Fruit fly (Drosophila melanogaster) whole organism, embryonic: ENCODE results near the gene CG2247.

Source experiments
- Asciz ChIP-seq: fragments of 200-800 bp; sonication (Bioruptor generic); optimal IDR thresholded peaks from 2 replicates; lab custom pipeline; 2017; ENCODE audit warnings: missing biosample characterization, mild to moderate bottlenecking, missing genetic modification characterization, missing genetic modification reagents
- Atf6 ChIP-seq: fragments of 200-800 bp; sonication (Bioruptor generic); IDR thresholded peaks from 2 replicates; pipeline ENCODE4 v1.3.6; 2022; ENCODE audit warnings: missing biosample characterization, missing genetic modification characterization
- CG10267 ChIP-seq: fragments of 200-800 bp; sonication (Bioruptor generic); optimal IDR thresholded peaks from 2 replicates; lab custom pipeline; 2018; ENCODE audit warnings: missing biosample characterization, mild to moderate bottlenecking, missing genetic modification characterization, moderate library complexity
- CG11504 ChIP-seq: fragments of 200-800 bp; sonication (Bioruptor generic); optimal IDR thresholded peaks from 3 replicates; lab custom pipeline; 2019; ENCODE audit warnings: missing biosample characterization, mild to moderate bottlenecking, missing genetic modification characterization, moderate library complexity
- CG12219 ChIP-seq: fragments of 200-800 bp; sonication (Bioruptor generic); optimal IDR thresholded peaks from 3 replicates; lab custom pipeline; 2018; ENCODE audit warnings: missing biosample characterization, mild to moderate bottlenecking, missing genetic modification characterization
- CG14014 ChIP-seq: fragments of 200-800 bp; sonication (Bioruptor generic); IDR thresholded peaks from 2 replicates; pipeline ENCODE4 v1.3.6; 2022; ENCODE audit warnings: missing biosample characterization, missing genetic modification characterization
- CG15011 ChIP-seq: fragments of 200-800 bp; sonication (Bioruptor generic); optimal IDR thresholded peaks from 3 replicates; lab custom pipeline; 2018; ENCODE audit warnings: missing biosample characterization, mild to moderate bottlenecking, missing genetic modification characterization
- CG16815 ChIP-seq: fragments of 200-800 bp; sonication (Bioruptor generic); optimal IDR thresholded peaks from 3 replicates; lab custom pipeline; 2017; ENCODE audit warnings: missing biosample characterization, mild to moderate bottlenecking, missing genetic modification characterization
- CG33213 ChIP-seq: fragments of 200-800 bp; sonication (Bioruptor generic); optimal IDR thresholded peaks from 3 replicates; lab custom pipeline; 2016; ENCODE audit warnings: missing biosample characterization, missing genetic modification characterization
- CG4617 ChIP-seq: fragments of 200-800 bp; sonication (Bioruptor generic); optimal IDR thresholded peaks from 3 replicates; lab custom pipeline; 2016; ENCODE audit warnings: missing biosample characterization, missing genetic modification characterization, borderline replicate concordance
- CG6683 ChIP-seq: fragments of 200-800 bp; sonication (Bioruptor generic); optimal IDR thresholded peaks from 2 replicates; lab custom pipeline; 2017; ENCODE audit warnings: missing biosample characterization, mild to moderate bottlenecking, missing genetic modification characterization, missing genetic modification reagents
- CG7372 ChIP-seq: fragments of 200-800 bp; sonication (Bioruptor generic); IDR thresholded peaks from 2 replicates; pipeline ENCODE4 v1.3.6; 2022; ENCODE audit warnings: missing biosample characterization, missing genetic modification characterization
- CG8478 ChIP-seq: fragments of >200 bp; optimal IDR thresholded peaks from 2 replicates; lab custom pipeline; 2018
- CrebB ChIP-seq: fragments of 200-800 bp; sonication (Bioruptor generic); optimal IDR thresholded peaks from 3 replicates; lab custom pipeline; 2018; ENCODE audit warnings: missing biosample characterization, mild to moderate bottlenecking, missing genetic modification characterization
- Dfd ChIP-seq, 2 experiments: fragments of >200 bp; optimal IDR thresholded peaks; 2 replicates each; lab custom pipeline; 2017; ENCODE audit warnings: missing biosample characterization in 2 of 2, missing genetic modification characterization in 2 of 2
- E2f1 ChIP-seq: fragments of 200-800 bp; sonication (Bioruptor generic); IDR thresholded peaks from 2 replicates; pipeline ENCODE4 v1.3.6; 2022; ENCODE audit warnings: missing biosample characterization, missing genetic modification characterization
- E2f2 ChIP-seq: fragments of 200-800 bp; sonication (Bioruptor generic); IDR thresholded peaks from 2 replicates; pipeline ENCODE4 v1.3.6; 2022; ENCODE audit warnings: missing biosample characterization, missing genetic modification characterization
- Fer3 ChIP-seq: fragments of 200-800 bp; sonication (Bioruptor generic); optimal IDR thresholded peaks from 2 replicates; lab custom pipeline; 2018; ENCODE audit warnings: missing biosample characterization, mild to moderate bottlenecking, missing genetic modification characterization, moderate library complexity
- HHEX ChIP-seq: fragments of 200-800 bp; sonication (Bioruptor generic); optimal IDR thresholded peaks from 3 replicates; lab custom pipeline; 2017; ENCODE audit warnings: missing biosample characterization, mild to moderate bottlenecking, missing genetic modification characterization, missing genetic modification reagents
- Hand ChIP-seq: fragments of 200-800 bp; sonication (Bioruptor generic); optimal IDR thresholded peaks from 2 replicates; lab custom pipeline; 2017; ENCODE audit warnings: mild to moderate bottlenecking, missing biosample characterization, missing genetic modification reagents, missing genetic modification characterization
- Hr3 ChIP-seq: fragments of 200-800 bp; sonication (Bioruptor generic); optimal IDR thresholded peaks from 3 replicates; lab custom pipeline; 2016; ENCODE audit warnings: missing biosample characterization, missing genetic modification characterization
- Hr51 ChIP-seq, 2 experiments: fragments of 200-800 bp; sonication (Bioruptor generic); optimal IDR thresholded peaks; 2 replicates in 1 of 2; 3 replicates in 1 of 2; lab custom pipeline; 2016 to 2018; ENCODE audit warnings: missing biosample characterization in 2 of 2, missing genetic modification characterization in 2 of 2, mild to moderate bottlenecking in 1 of 2, moderate library complexity in 1 of 2
- Hr78 ChIP-seq, 2 experiments: fragments of 200-800 bp in 1 of 2; fragments of >200 bp in 1 of 2; sonication (Bioruptor generic) in 1 of 2; optimal IDR thresholded peaks; 2 replicates each; lab custom pipeline; 2017 to 2019; ENCODE audit warnings: missing biosample characterization in 2 of 2, missing genetic modification characterization in 2 of 2, mild to moderate bottlenecking in 1 of 2, moderate library complexity in 1 of 2
- Max ChIP-seq: fragments of 200-800 bp; sonication (Bioruptor generic); optimal IDR thresholded peaks from 2 replicates; lab custom pipeline; 2016; ENCODE audit warnings: missing biosample characterization, mild to moderate bottlenecking, missing genetic modification characterization
- Mes4 ChIP-seq: fragments of 200-800 bp; sonication (Bioruptor generic); optimal IDR thresholded peaks from 2 replicates; lab custom pipeline; 2016; ENCODE audit warnings: missing biosample characterization, missing genetic modification characterization
- NC2β ChIP-seq: fragments of 200-800 bp; sonication (Bioruptor generic); optimal IDR thresholded peaks from 2 replicates; lab custom pipeline; 2016; ENCODE audit warnings: missing biosample characterization, missing genetic modification characterization
- Nf-YB ChIP-seq: fragments of 200-800 bp; sonication (Bioruptor generic); optimal IDR thresholded peaks from 3 replicates; lab custom pipeline; 2019; ENCODE audit warnings: missing biosample characterization, mild to moderate bottlenecking, missing genetic modification characterization, moderate library complexity
- Side ChIP-seq: fragments of 200-800 bp; sonication (Bioruptor generic); optimal IDR thresholded peaks from 2 replicates; lab custom pipeline; 2016; ENCODE audit warnings: missing biosample characterization, missing genetic modification characterization
- Sin3A ChIP-seq: fragments of >200 bp; optimal IDR thresholded peaks from 2 replicates; lab custom pipeline; 2018
- Spps ChIP-seq: fragments of 200-800 bp; sonication (Bioruptor generic); optimal IDR thresholded peaks from 2 replicates; lab custom pipeline; 2018; ENCODE audit warnings: missing biosample characterization, mild to moderate bottlenecking, missing genetic modification characterization
- Sry-δ ChIP-seq: fragments of 200-800 bp; sonication (Bioruptor generic); optimal IDR thresholded peaks from 2 replicates; lab custom pipeline; 2016; ENCODE audit warnings: missing biosample characterization, missing genetic modification characterization
- aop ChIP-seq: fragments of 200-800 bp; sonication (Bioruptor generic); IDR thresholded peaks from 2 replicates; pipeline ENCODE4 v1.3.6; 2022; ENCODE audit warnings: missing biosample characterization, missing genetic modification characterization
- ap ChIP-seq: fragments of 200-800 bp; sonication (Bioruptor generic); IDR thresholded peaks from 2 replicates; pipeline ENCODE4 v1.3.6; 2022; ENCODE audit warnings: missing biosample characterization, missing genetic modification characterization
- ara ChIP-seq: fragments of 200-800 bp; sonication (Bioruptor generic); IDR thresholded peaks from 2 replicates; pipeline ENCODE4 v1.3.6; 2022; ENCODE audit warnings: missing biosample characterization, missing genetic modification characterization
- chm ChIP-seq: fragments of 200-800 bp; sonication (Bioruptor generic); IDR thresholded peaks from 2 replicates; pipeline ENCODE4 v1.3.6; 2022; ENCODE audit warnings: missing biosample characterization, missing genetic modification characterization
- crc ChIP-seq: fragments of 200-800 bp; sonication (Bioruptor generic); optimal IDR thresholded peaks from 2 replicates; lab custom pipeline; 2016; ENCODE audit warnings: missing biosample characterization, missing genetic modification characterization
- eve ChIP-seq, 2 experiments: fragments of >200 bp; optimal IDR thresholded peaks; 2 replicates each; lab custom pipeline; 2017; ENCODE audit warnings: missing biosample characterization in 2 of 2, missing genetic modification characterization in 2 of 2
- fru ChIP-seq: fragments of >200 bp; optimal IDR thresholded peaks from 2 replicates; lab custom pipeline; 2017
- gsb ChIP-seq: fragments of 200-800 bp; sonication (Bioruptor generic); IDR thresholded peaks from 2 replicates; pipeline ENCODE4 v1.3.6; 2022; ENCODE audit warnings: missing biosample characterization, missing genetic modification characterization
- maf-S ChIP-seq: fragments of 200-800 bp; sonication (Bioruptor generic); optimal IDR thresholded peaks from 2 replicates; lab custom pipeline; 2016; ENCODE audit warnings: missing biosample characterization, missing genetic modification characterization
- mam ChIP-seq: fragments of 200-800 bp; sonication (Bioruptor generic); optimal IDR thresholded peaks from 3 replicates; lab custom pipeline; 2016; ENCODE audit warnings: missing biosample characterization, missing genetic modification characterization
- mirr ChIP-seq: fragments of 200-800 bp; sonication (Bioruptor generic); optimal IDR thresholded peaks from 3 replicates; lab custom pipeline; 2018; ENCODE audit warnings: missing biosample characterization, mild to moderate bottlenecking, missing genetic modification characterization
- pros ChIP-seq: fragments of 200-800 bp; sonication (Bioruptor generic); optimal IDR thresholded peaks from 3 replicates; lab custom pipeline; 2019; ENCODE audit warnings: missing biosample characterization, mild to moderate bottlenecking, missing genetic modification characterization, moderate library complexity
- rib ChIP-seq: fragments of 200-800 bp; sonication (Bioruptor generic); IDR thresholded peaks from 2 replicates; pipeline ENCODE4 v1.3.6; 2022; ENCODE audit warnings: missing biosample characterization, missing genetic modification characterization
- salm ChIP-seq: fragments of 200-800 bp; sonication (Bioruptor generic); optimal IDR thresholded peaks from 2 replicates; lab custom pipeline; 2018; ENCODE audit warnings: missing biosample characterization, mild to moderate bottlenecking, missing genetic modification characterization
- shn ChIP-seq: fragments of 200-800 bp; sonication (Bioruptor generic); optimal IDR thresholded peaks from 3 replicates; lab custom pipeline; 2016; ENCODE audit warnings: missing biosample characterization, missing genetic modification characterization
- tio ChIP-seq: fragments of 200-800 bp; sonication (Bioruptor generic); optimal IDR thresholded peaks from 2 replicates; lab custom pipeline; 2017; ENCODE audit warnings: missing biosample characterization, missing genetic modification characterization, inconsistent platforms
- toy ChIP-seq: fragments of 200-800 bp; sonication (Bioruptor generic); IDR thresholded peaks from 2 replicates; pipeline ENCODE4 v1.3.6; 2022; ENCODE audit warnings: missing biosample characterization, missing genetic modification characterization
- tup ChIP-seq: fragments of 200-800 bp; sonication (Bioruptor generic); optimal IDR thresholded peaks from 2 replicates; lab custom pipeline; 2016; ENCODE audit warnings: missing biosample characterization, mild to moderate bottlenecking, missing genetic modification characterization, moderate library complexity
- unpg ChIP-seq: fragments of 200-800 bp; sonication (Bioruptor generic); optimal IDR thresholded peaks from 3 replicates; lab custom pipeline; 2018; ENCODE audit warnings: missing biosample characterization, mild to moderate bottlenecking, missing genetic modification characterization, moderate library complexity
- vvl ChIP-seq: fragments of 200-800 bp; sonication (Bioruptor generic); IDR thresholded peaks from 2 replicates; pipeline ENCODE4 v1.3.6; 2022; ENCODE audit warnings: missing biosample characterization, missing genetic modification characterization
- zfh2 ChIP-seq: fragments of 200-800 bp; sonication (Bioruptor generic); optimal IDR thresholded peaks from 2 replicates; lab custom pipeline; 2016; ENCODE audit warnings: missing biosample characterization, missing genetic modification characterization

The CG2247 gene

DNA sequence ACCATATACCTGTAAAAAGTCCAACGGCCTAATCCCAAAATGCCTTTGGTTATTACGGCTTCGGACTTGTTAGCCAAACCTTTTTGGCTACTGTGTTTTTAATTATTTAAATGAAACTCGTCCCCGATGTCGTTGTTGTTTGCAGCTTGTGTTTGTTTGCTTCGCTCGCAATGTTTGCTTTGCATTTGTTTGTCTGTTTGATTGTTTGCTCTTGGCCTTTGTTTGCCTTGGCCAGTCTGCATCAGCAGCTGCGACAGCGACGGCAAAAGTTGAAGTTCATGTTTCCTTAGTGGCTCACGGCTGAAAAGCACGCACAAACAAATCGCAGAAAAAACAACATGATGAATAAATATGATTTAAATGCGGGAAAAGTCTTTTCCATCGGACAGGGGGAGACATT lies 49.0 kb upstream of the CG2247 start (continued):
- TF ChIP-seq chm (GFP tag; lab: Robert Waterston, UW) (no peak), Max (GFP tag; lab: Kevin White, UChicago) (no peak), CG14014 (GFP tag; lab: Robert Waterston, UW) (peak; percentile 38; the same call in 1 of the 2 replicates), CG4617 (GFP tag; lab: Kevin White, UChicago) (no peak), CG12219 (peak; percentile 41), E2f2 (no peak), gsb (GFP tag; lab: Robert Waterston, UW) (no peak), salm (tag; lab: Kevin White, UChicago) (no peak), shn (GFP tag; lab: Kevin White, UChicago) (no peak), zfh2 (GFP tag; lab: Kevin White, UChicago) (no peak), tup (GFP tag; lab: Kevin White, UChicago) (no peak), CG16815 (GFP tag; lab: Kevin White, UChicago) (no peak), unpg (peak; percentile 51), Fer3 (tag; lab: Kevin White, UChicago) (peak; percentile 9), Spps (tag; lab: Kevin White, UChicago) (no peak), aop (GFP tag; lab: Robert Waterston, UW) (no peak), CG15011 (GFP tag; lab: Kevin White, UChicago) (peak; percentile 40), Sin3A (no peak), maf-S (GFP tag; lab: Kevin White, UChicago) (no peak), toy (GFP tag; lab: Robert Waterston, UW) (no peak), rib (GFP tag; lab: Robert Waterston, UW) (no peak), ap (GFP tag; lab: Robert Waterston, UW) (no peak), Hr3 (no peak), fru (lab: Kevin White, UChicago) (no peak), Side (GFP tag; lab: Kevin White, UChicago) (peak; percentile 5), pros (GFP tag; lab: Kevin White, UChicago) (no peak), Hr78 (GFP tag; optimal IDR thresholded peaks at IDR 0.05; lab: Kevin White, UChicago) (no peak), CG8478 (lab: Kevin White, UChicago) (no peak), CG11504 (peak; percentile 47), tio (GFP tag; lab: Kevin White, UChicago) (no peak), NC2β (GFP tag; lab: Kevin White, UChicago) (peak; percentile 9), Mes4 (GFP tag; lab: Kevin White, UChicago) (peak; percentile 52), CG10267 (tag; lab: Kevin White, UChicago) (no peak), E2f1 (GFP tag; lab: Robert Waterston, UW) (no peak), Dfd (GFP tag; optimal IDR thresholded peaks at IDR 0.05; lab: Kevin White, UChicago) (no peak), Hand (GFP tag; lab: Kevin White, UChicago) (no peak), Nf-YB (GFP tag; lab: Kevin White, UChicago) (no peak), CrebB (tag; lab: Kevin White, UChicago) (peak; percentile 30), Hr51 (GFP tag; optimal IDR thresholded peaks at IDR 0.05; lab: Kevin White, UChicago) (peak in 1 of 2 experiments; percentile 13), CG33213 (GFP tag; lab: Kevin White, UChicago) (peak; percentile 19), CG7372 (no peak), mirr (no peak), Atf6 (GFP tag; lab: Robert Waterston, UW) (no peak), Asciz (GFP tag; lab: Kevin White, UChicago) (peak; percentile 80), Sry-δ (GFP tag; lab: Kevin White, UChicago) (no peak), mam (GFP tag; lab: Kevin White, UChicago) (no peak), ara (GFP tag; lab: Robert Waterston, UW) (peak; percentile 40; the same call in 1 of the 2 replicates), HHEX (GFP tag; lab: Kevin White, UChicago) (peak; percentile 36), CG6683 (GFP tag; lab: Kevin White, UChicago) (no peak), eve (GFP tag; optimal IDR thresholded peaks at IDR 0.05; lab: Kevin White, UChicago) (no peak), crc (GFP tag; lab: Kevin White, UChicago) (no peak), vvl (GFP tag; lab: Robert Waterston, UW) (peak; percentile 51; the same call in 1 of the 2 replicates)
